Fruit fly (Drosophila melanogaster) whole organism, embryonic: ENCODE measurements around the gene CheA29a.

Experiments used
- Aef1 ChIP-seq: fragments of 200-800 bp; sonication (Bioruptor generic); IDR thresholded peaks from 3 replicates; pipeline ENCODE4 v1.3.6; 2022; ENCODE audit warnings: missing biosample characterization, missing genetic modification characterization
- Atf3 ChIP-seq: fragments of 200-800 bp; sonication (Bioruptor generic); optimal IDR thresholded peaks from 3 replicates; lab custom pipeline; 2016; ENCODE audit warnings: missing biosample characterization, missing genetic modification characterization
- B-H1 ChIP-seq: fragments of 200-800 bp; sonication (Bioruptor generic); IDR thresholded peaks from 3 replicates; pipeline ENCODE4 v1.3.6; 2022; ENCODE audit warnings: missing biosample characterization, missing genetic modification characterization
- CG12299 ChIP-seq: fragments of 200-800 bp; sonication (Bioruptor generic); optimal IDR thresholded peaks from 2 replicates; lab custom pipeline; 2018; ENCODE audit warnings: missing biosample characterization, mild to moderate bottlenecking, missing genetic modification characterization
- CG12659 ChIP-seq: fragments of 200-800 bp; sonication (Bioruptor generic); optimal IDR thresholded peaks from 3 replicates; lab custom pipeline; 2017; ENCODE audit warnings: mild to moderate bottlenecking, missing biosample characterization, missing genetic modification reagents, missing genetic modification characterization
- CG13287 ChIP-seq: fragments of 200-800 bp; sonication (Bioruptor generic); IDR thresholded peaks from 2 replicates; pipeline ENCODE4 v1.3.6; 2022; ENCODE audit warnings: missing biosample characterization, missing genetic modification characterization; ENCODE audit not compliant: partially characterized antibody
- CG14860 ChIP-seq: fragments of 200-800 bp; sonication (Bioruptor generic); IDR thresholded peaks from 3 replicates; pipeline ENCODE4 v1.3.6; 2022; ENCODE audit warnings: missing biosample characterization, missing genetic modification characterization; ENCODE audit not compliant: partially characterized antibody
- CG15601 ChIP-seq: fragments of 200-800 bp; sonication (Bioruptor generic); optimal IDR thresholded peaks from 3 replicates; lab custom pipeline; 2019; ENCODE audit warnings: missing biosample characterization, mild to moderate bottlenecking, missing genetic modification characterization, moderate library complexity
- CG17912 ChIP-seq: fragments of 200-800 bp; sonication (Bioruptor generic); optimal IDR thresholded peaks from 2 replicates; lab custom pipeline; 2018; ENCODE audit warnings: missing biosample characterization, mild to moderate bottlenecking, missing genetic modification characterization
- CG18619 ChIP-seq: fragments of 200-800 bp; sonication (Bioruptor generic); optimal IDR thresholded peaks from 3 replicates; lab custom pipeline; 2017; ENCODE audit warnings: missing biosample characterization, mild to moderate bottlenecking, missing genetic modification characterization
- CG2120 ChIP-seq: fragments of 200-800 bp; sonication (Bioruptor generic); optimal IDR thresholded peaks from 3 replicates; lab custom pipeline; 2016; ENCODE audit warnings: missing biosample characterization, missing genetic modification characterization
- CG2202 ChIP-seq: fragments of 200-800 bp; sonication (Bioruptor generic); optimal IDR thresholded peaks from 2 replicates; lab custom pipeline; 2018; ENCODE audit warnings: missing biosample characterization, mild to moderate bottlenecking, missing genetic modification characterization
- CG2875 ChIP-seq: fragments of 200-800 bp; sonication (Bioruptor generic); optimal IDR thresholded peaks from 2 replicates; lab custom pipeline; 2017; ENCODE audit warnings: missing biosample characterization, mild to moderate bottlenecking, missing genetic modification characterization, missing genetic modification reagents
- CG32767 ChIP-seq: fragments of 200-800 bp; sonication (Bioruptor generic); IDR thresholded peaks from 2 replicates; pipeline ENCODE4 v1.3.6; 2022; ENCODE audit warnings: missing biosample characterization, missing genetic modification characterization
- CG3838 ChIP-seq: fragments of 200-800 bp; sonication (Bioruptor generic); optimal IDR thresholded peaks from 3 replicates; lab custom pipeline; 2016; ENCODE audit warnings: missing biosample characterization, missing genetic modification characterization
- CG5953 ChIP-seq: fragments of 200-800 bp; sonication (Bioruptor generic); IDR thresholded peaks from 2 replicates; pipeline ENCODE4 v1.3.6; 2022; ENCODE audit warnings: missing biosample characterization, missing genetic modification characterization
- CG7271 ChIP-seq: fragments of 200-800 bp; sonication (Bioruptor generic); optimal IDR thresholded peaks from 2 replicates; lab custom pipeline; 2018; ENCODE audit warnings: missing biosample characterization, mild to moderate bottlenecking, missing genetic modification characterization, moderate library complexity
- CG8359 ChIP-seq: fragments of 200-800 bp; sonication (Bioruptor generic); optimal IDR thresholded peaks from 2 replicates; lab custom pipeline; 2017; ENCODE audit warnings: missing biosample characterization, mild to moderate bottlenecking, missing genetic modification characterization, borderline replicate concordance
- CG9437 ChIP-seq: fragments of 200-800 bp; sonication (Bioruptor generic); optimal IDR thresholded peaks from 2 replicates; lab custom pipeline; 2018; ENCODE audit warnings: missing biosample characterization, mild to moderate bottlenecking, missing genetic modification characterization
- CG9609 ChIP-seq: fragments of 200-800 bp; sonication (Bioruptor generic); optimal IDR thresholded peaks from 3 replicates; lab custom pipeline; 2016; ENCODE audit warnings: missing biosample characterization, missing genetic modification characterization
- Camta ChIP-seq: fragments of 200-800 bp; sonication (Bioruptor generic); optimal IDR thresholded peaks from 2 replicates; lab custom pipeline; 2016; ENCODE audit warnings: missing biosample characterization, missing genetic modification characterization
- Dek ChIP-seq: fragments of 200-800 bp; sonication (Bioruptor generic); optimal IDR thresholded peaks from 3 replicates; lab custom pipeline; 2019; ENCODE audit warnings: missing biosample characterization, mild to moderate bottlenecking, missing genetic modification characterization, moderate library complexity
- Dip3 ChIP-seq: fragments of 200-800 bp; sonication (Bioruptor generic); optimal IDR thresholded peaks from 3 replicates; lab custom pipeline; 2016; ENCODE audit warnings: missing biosample characterization, missing genetic modification characterization
- E2f1 ChIP-seq: fragments of 200-800 bp; sonication (Bioruptor generic); IDR thresholded peaks from 2 replicates; pipeline ENCODE4 v1.3.6; 2022; ENCODE audit warnings: missing biosample characterization, missing genetic modification characterization
- Elba2 ChIP-seq: fragments of 200-800 bp; sonication (Bioruptor generic); optimal IDR thresholded peaks from 3 replicates; lab custom pipeline; 2016; ENCODE audit warnings: missing biosample characterization, missing genetic modification characterization
- Fer2 ChIP-seq: fragments of 200-800 bp; sonication (Bioruptor generic); optimal IDR thresholded peaks from 2 replicates; lab custom pipeline; 2018; ENCODE audit warnings: missing biosample characterization, mild to moderate bottlenecking, missing genetic modification characterization, moderate library complexity
- HLH3B ChIP-seq: fragments of 200-800 bp; sonication (Bioruptor generic); IDR thresholded peaks from 2 replicates; pipeline ENCODE4 v1.3.6; 2022; ENCODE audit warnings: missing biosample characterization, missing genetic modification characterization
- Hmx ChIP-seq: fragments of 200-800 bp; sonication (Bioruptor generic); optimal IDR thresholded peaks from 2 replicates; lab custom pipeline; 2016; ENCODE audit warnings: missing biosample characterization, missing genetic modification characterization
- Lhr ChIP-seq: fragments of 200-800 bp; sonication (Bioruptor generic); optimal IDR thresholded peaks from 3 replicates; lab custom pipeline; 2017; ENCODE audit warnings: mild to moderate bottlenecking, missing biosample characterization, missing genetic modification reagents, missing genetic modification characterization
- Neu2 ChIP-seq: fragments of 200-800 bp; sonication (Bioruptor generic); optimal IDR thresholded peaks from 3 replicates; lab custom pipeline; 2016; ENCODE audit warnings: missing biosample characterization, missing genetic modification characterization, borderline replicate concordance
- Nf-YB ChIP-seq: fragments of 200-800 bp; sonication (Bioruptor generic); optimal IDR thresholded peaks from 3 replicates; lab custom pipeline; 2019; ENCODE audit warnings: missing biosample characterization, mild to moderate bottlenecking, missing genetic modification characterization, moderate library complexity
- Oaz ChIP-seq: fragments of 200-800 bp; sonication (Bioruptor generic); IDR thresholded peaks from 2 replicates; pipeline ENCODE4 v1.3.6; 2022; ENCODE audit warnings: missing biosample characterization, missing genetic modification characterization
- Oli ChIP-seq: fragments of 200-800 bp; sonication (Bioruptor generic); optimal IDR thresholded peaks from 2 replicates; lab custom pipeline; 2018; ENCODE audit warnings: missing biosample characterization, mild to moderate bottlenecking, missing genetic modification characterization, moderate library complexity
- Ravus ChIP-seq: fragments of 200-800 bp; sonication (Bioruptor generic); IDR thresholded peaks from 2 replicates; pipeline ENCODE4 v1.3.6; 2022; ENCODE audit warnings: missing biosample characterization, missing genetic modification characterization
- Sry-β ChIP-seq: fragments of 200-800 bp; sonication (Bioruptor generic); optimal IDR thresholded peaks from 2 replicates; lab custom pipeline; 2018; ENCODE audit warnings: missing biosample characterization, mild to moderate bottlenecking, missing genetic modification characterization, moderate library complexity
- aop ChIP-seq: fragments of 200-800 bp; sonication (Bioruptor generic); IDR thresholded peaks from 2 replicates; pipeline ENCODE4 v1.3.6; 2022; ENCODE audit warnings: missing biosample characterization, missing genetic modification characterization
- cg ChIP-seq: fragments of 200-800 bp; sonication (Bioruptor generic); optimal IDR thresholded peaks from 3 replicates; lab custom pipeline; 2019; ENCODE audit warnings: missing biosample characterization, mild to moderate bottlenecking, missing genetic modification characterization, moderate library complexity
- croc ChIP-seq: fragments of 200-800 bp; sonication (Bioruptor generic); conservative IDR thresholded peaks from 3 replicates; pipeline ENCODE4 v1.3.6; 2022; ENCODE audit warnings: missing biosample characterization, missing genetic modification characterization
- dimm ChIP-seq: fragments of 200-800 bp; sonication (Bioruptor generic); IDR thresholded peaks from 2 replicates; pipeline ENCODE4 v1.3.6; 2022; ENCODE audit warnings: missing biosample characterization, missing genetic modification characterization
- emc ChIP-seq: fragments of 200-800 bp; sonication (Bioruptor generic); optimal IDR thresholded peaks from 2 replicates; lab custom pipeline; 2016; ENCODE audit warnings: missing biosample characterization, missing genetic modification characterization
- en ChIP-seq: fragments of 200-800 bp; sonication (Bioruptor generic); optimal IDR thresholded peaks from 2 replicates; lab custom pipeline; 2016; ENCODE audit warnings: missing biosample characterization, missing genetic modification characterization
- exex ChIP-seq: fragments of 200-800 bp; sonication (Bioruptor generic); optimal IDR thresholded peaks from 4 replicates; lab custom pipeline; 2018; ENCODE audit warnings: missing biosample characterization, mild to moderate bottlenecking, missing genetic modification characterization, moderate library complexity
- gce ChIP-seq: fragments of 200-800 bp; sonication (Bioruptor generic); IDR thresholded peaks from 3 replicates; pipeline ENCODE4 v1.3.6; 2022; ENCODE audit warnings: missing biosample characterization, missing genetic modification characterization
- kah ChIP-seq: fragments of 200-800 bp; sonication (Bioruptor generic); optimal IDR thresholded peaks from 2 replicates; lab custom pipeline; 2018; ENCODE audit warnings: missing biosample characterization, mild to moderate bottlenecking, missing genetic modification characterization
- pho ChIP-seq: fragments of 200-800 bp; sonication (Bioruptor generic); optimal IDR thresholded peaks from 2 replicates; lab custom pipeline; 2016; ENCODE audit warnings: missing biosample characterization, missing genetic modification characterization
- pros ChIP-seq: fragments of 200-800 bp; sonication (Bioruptor generic); optimal IDR thresholded peaks from 3 replicates; lab custom pipeline; 2019; ENCODE audit warnings: missing biosample characterization, mild to moderate bottlenecking, missing genetic modification characterization, moderate library complexity
- sd ChIP-seq: fragments of 200-800 bp; sonication (Bioruptor generic); optimal IDR thresholded peaks from 3 replicates; lab custom pipeline; 2018; ENCODE audit warnings: missing biosample characterization, mild to moderate bottlenecking, missing genetic modification characterization, moderate library complexity
- tap ChIP-seq: fragments of 200-800 bp; optimal IDR thresholded peaks from 3 replicates; lab custom pipeline; 2019; ENCODE audit warnings: missing biosample characterization, mild to moderate bottlenecking, missing genetic modification characterization, moderate library complexity
- ttk ChIP-seq: fragments of 200-800 bp; sonication (Bioruptor generic); IDR thresholded peaks from 2 replicates; pipeline ENCODE4 v2.1.2; 2022; ENCODE audit warnings: missing biosample characterization, missing genetic modification characterization
- vnd ChIP-seq: fragments of 200-800 bp; sonication (Bioruptor generic); IDR thresholded peaks from 3 replicates; pipeline ENCODE4 v1.3.6; 2022; ENCODE audit warnings: missing biosample characterization, missing genetic modification characterization; ENCODE audit not compliant: partially characterized antibody

Gene CheA29a

DNA sequence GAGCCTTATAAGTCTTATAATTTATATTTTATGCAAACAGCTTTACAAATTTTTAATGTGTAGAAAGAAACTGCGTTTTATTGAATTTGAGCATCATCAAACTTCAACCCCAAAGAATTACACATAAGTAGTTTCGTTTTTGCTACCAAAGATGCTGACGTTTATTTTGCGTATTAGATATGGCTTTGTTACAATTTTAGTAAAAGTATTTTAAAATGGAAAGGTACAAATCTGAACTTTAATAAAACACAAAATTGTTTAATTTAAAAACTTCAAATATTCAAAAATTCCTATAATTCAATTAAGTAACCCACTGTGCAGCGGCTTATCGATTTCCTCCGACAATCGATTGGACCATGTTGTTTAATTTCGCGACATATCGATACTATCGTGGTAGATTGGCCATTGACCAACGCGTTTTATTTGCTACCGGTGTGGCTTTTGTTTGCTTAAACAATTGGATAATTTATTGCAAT, 13.0 kb upstream of the CheA29a start, which contains the start of gene prg (continued):
- TF ChIP-seq Ravus (GFP tag; lab: Robert Waterston, UW) (no peak), croc (no peak), CG14860 (GFP tag; lab: Robert Waterston, UW) (peak; percentile 94), CG15601 (tag; lab: Kevin White, UChicago) (peak; percentile 22), CG18619 (GFP tag; lab: Kevin White, UChicago) (peak; percentile 52), cg (GFP tag; lab: Kevin White, UChicago) (no peak), CG9437 (GFP tag; lab: Kevin White, UChicago) (peak; percentile 36), HLH3B (GFP tag; lab: Robert Waterston, UW) (peak; percentile 26; the same call in 1 of the 2 replicates), Lhr (GFP tag; lab: Kevin White, UChicago) (peak; percentile 42), gce (GFP tag; lab: Robert Waterston, UW) (no peak), aop (GFP tag; lab: Robert Waterston, UW) (no peak), sd (tag; lab: Kevin White, UChicago) (no peak), Hmx (GFP tag; lab: Kevin White, UChicago) (peak; percentile 62), emc (GFP tag; lab: Kevin White, UChicago) (no peak), Atf3 (GFP tag; lab: Kevin White, UChicago) (peak; percentile 24), CG32767 (GFP tag; lab: Robert Waterston, UW) (peak; percentile 41; the same call in 1 of the 2 replicates), pho (GFP tag; lab: Kevin White, UChicago) (peak; percentile 78), CG5953 (GFP tag; lab: Robert Waterston, UW) (peak; percentile 18; the same call in 1 of the 2 replicates), Neu2 (GFP tag; lab: Kevin White, UChicago) (no peak), ttk (GFP tag; lab: Robert Waterston, UW) (peak; percentile 25; the same call in 1 of the 2 replicates), Fer2 (tag; lab: Kevin White, UChicago) (peak; percentile 24), CG8359 (GFP tag; lab: Kevin White, UChicago) (no peak), Sry-β (no peak), CG7271 (no peak), CG2202 (tag; lab: Kevin White, UChicago) (no peak), CG9609 (GFP tag; lab: Kevin White, UChicago) (peak; percentile 9), Dip3 (GFP tag; lab: Kevin White, UChicago) (peak; percentile 39), Elba2 (GFP tag; lab: Kevin White, UChicago) (peak; percentile 25), pros (GFP tag; lab: Kevin White, UChicago) (no peak), B-H1 (GFP tag; lab: Robert Waterston, UW) (no peak), CG2875 (no peak), exex (peak; percentile 36), E2f1 (GFP tag; lab: Robert Waterston, UW) (peak; percentile 35; the same call in 1 of the 2 replicates), Dek (tag; lab: Kevin White, UChicago) (peak; percentile 39), Camta (peak; percentile 62), CG12299 (tag; lab: Kevin White, UChicago) (peak; percentile 50), Nf-YB (GFP tag; lab: Kevin White, UChicago) (peak; percentile 38), Oli (peak; percentile 67), CG13287 (GFP tag; lab: Robert Waterston, UW) (peak; percentile 98), Oaz (peak; percentile 32; the same call in 1 of the 2 replicates), CG12659 (peak; percentile 70), dimm (GFP tag; lab: Robert Waterston, UW) (no peak), Aef1 (GFP tag; lab: Robert Waterston, UW) (peak; percentile 47; the same call in 2 of the 3 replicates), vnd (GFP tag; lab: Robert Waterston, UW) (peak; percentile 90), CG17912 (GFP tag; lab: Kevin White, UChicago) (no peak), CG3838 (GFP tag; lab: Kevin White, UChicago) (peak; percentile 47), CG2120 (GFP tag; lab: Kevin White, UChicago) (peak; percentile 83), en (GFP tag; lab: Kevin White, UChicago) (peak; percentile 22), tap (peak; percentile 42), kah (GFP tag; lab: Kevin White, UChicago) (no peak)
